Worm (Caenorhabditis elegans) whole organism, mixed stage, embryonic: ENCODE data around the gene B0001.7.
"Not testable (repeated sequence)": the region's sequence is repeated elsewhere in the genome, so short reads cannot be mapped to it uniquely, and the experiment has no call there.

ENCODE experiments used
- M03D4.4 ChIP-seq: sonication (generic microtip); optimal IDR thresholded peaks from 2 replicates; lab custom pipeline; 2017; ENCODE audit warnings: mild to moderate bottlenecking, missing genetic modification characterization, missing compliant biosample characterization
- elt-1 ChIP-seq: sonication (generic microtip); optimal IDR thresholded peaks from 2 replicates; lab custom pipeline; 2017; ENCODE audit warnings: missing genetic modification characterization, mild to moderate bottlenecking, missing compliant biosample characterization, antibody characterized with exemption, moderate library complexity, borderline replicate concordance; ENCODE audit not compliant: insufficient read depth
- elt-3 ChIP-seq: fragments of 150-350 bp; optimal IDR thresholded peaks from 2 replicates; lab custom pipeline; 2014; ENCODE audit warnings: missing biosample characterization, missing genetic modification characterization
- lin-13 ChIP-seq: fragments of 150-350 bp; optimal IDR thresholded peaks from 2 replicates; lab custom pipeline; 2014; ENCODE audit warnings: missing biosample characterization, missing genetic modification characterization
- lin-32 ChIP-seq: fragments of 200-800 bp; sonication (Bioruptor generic); optimal IDR thresholded peaks from 2 replicates; lab custom pipeline; 2018; ENCODE audit warnings: mild to moderate bottlenecking, missing genetic modification characterization, missing compliant biosample characterization
- lsy-2 ChIP-seq: fragments of 150-350 bp; optimal IDR thresholded peaks from 2 replicates; lab custom pipeline; 2014; ENCODE audit warnings: missing biosample characterization, missing genetic modification characterization
- mep-1 ChIP-seq: fragments of 150-350 bp; optimal IDR thresholded peaks from 2 replicates; lab custom pipeline; 2017; ENCODE audit warnings: missing biosample characterization, missing genetic modification reagents, missing genetic modification characterization, inconsistent platforms
- nhr-2 ChIP-seq: fragments of 150-350 bp; optimal IDR thresholded peaks from 2 replicates; lab custom pipeline; 2014; ENCODE audit warnings: missing biosample characterization, missing genetic modification characterization
- nhr-237 ChIP-seq: fragments of 150-350 bp; optimal IDR thresholded peaks from 2 replicates; lab custom pipeline; 2014; ENCODE audit warnings: missing biosample characterization, missing genetic modification characterization
- nhr-28 ChIP-seq: fragments of 150-350 bp; optimal IDR thresholded peaks from 2 replicates; lab custom pipeline; 2014; ENCODE audit warnings: missing biosample characterization, missing genetic modification characterization
- sem-2 ChIP-seq: fragments of 200-800 bp; sonication (Bioruptor generic); optimal IDR thresholded peaks from 2 replicates; lab custom pipeline; 2018; ENCODE audit warnings: mild to moderate bottlenecking, missing genetic modification characterization, missing compliant biosample characterization
- snpc-4 ChIP-seq: fragments of 150-350 bp; optimal IDR thresholded peaks from 2 replicates; lab custom pipeline; 2014; ENCODE audit warnings: missing biosample characterization, missing genetic modification characterization
- unc-62 ChIP-seq: fragments of 150-350 bp; optimal IDR thresholded peaks from 2 replicates; lab custom pipeline; 2014; ENCODE audit warnings: missing biosample characterization, missing genetic modification reagents, missing genetic modification characterization
- ztf-11 ChIP-seq: fragments of 150-350 bp; optimal IDR thresholded peaks from 2 replicates; lab custom pipeline; 2014; ENCODE audit warnings: missing biosample characterization, missing genetic modification characterization

ce11 chrIV:12138093-12138492, 16.0 kb downstream of the B0001.7 start, which contains the start of gene B0001.4:
- not testable (repeated sequence) for TF ChIP-seq sem-2 (GFP tag; lab: Kevin White, UChicago); ztf-11 (tag; lab: Kevin White, UChicago); elt-1 (tag; lab: Kevin White, UChicago); nhr-2 (tag; lab: Kevin White, UChicago); snpc-4; elt-3 (tag; lab: Kevin White, UChicago); lin-13 (tag; lab: Kevin White, UChicago); mep-1; lin-32 (GFP tag; lab: Kevin White, UChicago); M03D4.4; nhr-28 (tag; lab: Kevin White, UChicago); lsy-2 (tag; lab: Kevin White, UChicago); nhr-237; unc-62 (GFP tag; lab: Kevin White, UChicago)
